Worm (Caenorhabditis elegans) whole organism, early embryonic: Measurements from ENCODE around the gene T05H10.1.
A peak's percentile ranks its signal among the peaks of the same experiment; 100 is the strongest.

Experiments
- B0310.2 ChIP-seq: sonication (generic microtip); optimal IDR thresholded peaks from 2 replicates; lab custom pipeline; 2016; ENCODE audit warnings: mild to moderate bottlenecking, missing genetic modification characterization, missing compliant biosample characterization
- F13C5.2 ChIP-seq: sonication (generic microtip); optimal IDR thresholded peaks from 2 replicates; lab custom pipeline; 2017; ENCODE audit warnings: mild to moderate bottlenecking, missing genetic modification characterization, inconsistent platforms, missing compliant biosample characterization
- aly-1 ChIP-seq: sonication (generic microtip); optimal IDR thresholded peaks from 2 replicates; lab custom pipeline; 2016; ENCODE audit warnings: missing genetic modification characterization, missing compliant biosample characterization
- ama-1 ChIP-seq: fragments of 150-350 bp; optimal IDR thresholded peaks from 2 replicates; lab custom pipeline; 2014
- ceh-13 ChIP-seq: fragments of 200-800 bp; sonication (Bioruptor generic); optimal IDR thresholded peaks from 2 replicates; lab custom pipeline; 2018; ENCODE audit warnings: mild to moderate bottlenecking, missing genetic modification characterization, missing compliant biosample characterization
- ceh-36 ChIP-seq: sonication (generic microtip); optimal IDR thresholded peaks from 2 replicates; lab custom pipeline; 2016; ENCODE audit warnings: missing genetic modification characterization, inconsistent platforms, missing compliant biosample characterization
- ets-7 ChIP-seq: sonication (generic microtip); optimal IDR thresholded peaks from 2 replicates; lab custom pipeline; 2016; ENCODE audit warnings: missing genotype, missing genetic modification characterization, missing compliant biosample characterization
- flt-1 ChIP-seq: fragments of 200-800 bp; sonication (Bioruptor generic); IDR thresholded peaks from 2 replicates; pipeline ENCODE4 v1.3.6; 2022; ENCODE audit warnings: missing genetic modification characterization, missing compliant biosample characterization
- hmbx-1 ChIP-seq: sonication (generic microtip); optimal IDR thresholded peaks from 2 replicates; lab custom pipeline; 2016; ENCODE audit warnings: mild to moderate bottlenecking, missing genetic modification characterization, missing compliant biosample characterization
- hmg-4 ChIP-seq: fragments of 200-800 bp; sonication (Bioruptor generic); optimal IDR thresholded peaks from 2 replicates; lab custom pipeline; 2018; ENCODE audit warnings: mild to moderate bottlenecking, missing genetic modification characterization, missing compliant biosample characterization
- hnd-1 ChIP-seq: sonication (generic microtip); optimal IDR thresholded peaks from 2 replicates; lab custom pipeline; 2016; ENCODE audit warnings: missing genetic modification characterization, missing compliant biosample characterization
- pes-1 ChIP-seq: fragments of 200-800 bp; sonication (Bioruptor generic); IDR thresholded peaks from 2 replicates; pipeline ENCODE4 v1.3.6; 2022; ENCODE audit warnings: missing genetic modification reagents, missing genetic modification characterization, missing compliant biosample characterization
- scrt-1 ChIP-seq: fragments of 200-800 bp; sonication (Bioruptor generic); IDR thresholded peaks from 2 replicates; pipeline ENCODE4 v1.3.6; 2022; ENCODE audit warnings: missing genetic modification characterization, missing compliant biosample characterization
- sea-1 ChIP-seq: fragments of 200-800 bp; sonication (Bioruptor generic); conservative IDR thresholded peaks from 2 replicates; pipeline ENCODE4 v1.3.6; 2022; ENCODE audit warnings: missing genetic modification characterization, missing compliant biosample characterization
- tbx-11 ChIP-seq: fragments of 200-800 bp; sonication (Bioruptor generic); IDR thresholded peaks from 2 replicates; pipeline ENCODE4 v1.3.6; 2022; ENCODE audit warnings: missing genetic modification characterization, missing compliant biosample characterization
- tbx-37 ChIP-seq: fragments of 200-800 bp; sonication (Bioruptor generic); conservative IDR thresholded peaks from 2 replicates; pipeline ENCODE4 v1.3.6; 2022; ENCODE audit warnings: missing genetic modification reagents, missing genetic modification characterization, missing compliant biosample characterization
- tra-4 ChIP-seq: sonication (generic microtip); optimal IDR thresholded peaks from 2 replicates; lab custom pipeline; 2017; ENCODE audit warnings: missing genetic modification characterization, missing compliant biosample characterization

T05H10.1 gene

ce11 chrII:8016167-8016566, 26.2 kb upstream of the T05H10.1 start:
- TF ChIP-seq B0310.2 (no peak), tbx-37 (GFP tag; lab: Robert Waterston, UW) (no peak), ets-7 (tag; lab: Kevin White, UChicago) (no peak), tra-4 (tag; lab: Kevin White, UChicago) (no peak), ceh-13 (GFP tag; lab: Kevin White, UChicago) (no peak), tbx-11 (no peak), aly-1 (no peak), hnd-1 (tag; lab: Kevin White, UChicago) (no peak), sea-1 (GFP tag; lab: Robert Waterston, UW) (no peak), hmbx-1 (tag; lab: Kevin White, UChicago) (no peak), F13C5.2 (tag; lab: Kevin White, UChicago) (no peak), ama-1 (lab: Kevin White, UChicago) (no peak), ceh-36 (tag; lab: Kevin White, UChicago) (no peak), pes-1 (GFP tag; lab: Robert Waterston, UW) (no peak), hmg-4 (GFP tag; lab: Kevin White, UChicago) (no peak), flt-1 (no peak)

DNA sequence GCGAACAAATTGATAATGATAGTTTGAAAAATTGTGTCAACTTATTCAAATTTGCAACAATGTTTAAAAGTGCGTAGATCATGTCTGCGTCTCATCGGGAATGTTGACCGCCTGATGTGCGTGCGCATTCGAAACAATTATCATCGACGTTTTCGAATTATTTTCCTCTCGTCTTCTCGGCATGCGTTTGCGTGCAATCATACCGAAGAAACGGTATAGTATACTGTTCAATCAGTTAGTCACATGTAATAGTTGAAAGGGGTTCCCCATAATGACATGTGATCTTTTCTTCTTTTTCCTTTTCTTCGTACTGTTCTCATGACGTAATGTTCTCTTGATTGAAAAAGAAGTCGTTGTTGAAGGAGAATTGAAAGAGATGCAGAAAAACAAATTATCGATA, 25.6 kb upstream of the T05H10.1 start:
- no peak for TF ChIP-seq ama-1 (lab: Kevin White, UChicago)
- no peak for TF ChIP-seq ceh-36 (tag; lab: Kevin White, UChicago)
- TF ChIP-seq F13C5.2 (tag; lab: Kevin White, UChicago) = no peak
- no peak for TF ChIP-seq pes-1 (GFP tag; lab: Robert Waterston, UW)
- no peak for TF ChIP-seq aly-1
- TF ChIP-seq tbx-37 (GFP tag; lab: Robert Waterston, UW) = no peak
- no peak for TF ChIP-seq hmbx-1 (tag; lab: Kevin White, UChicago)
- TF ChIP-seq scrt-1 = no peak
- no peak for TF ChIP-seq flt-1
- no peak for TF ChIP-seq tra-4 (tag; lab: Kevin White, UChicago)
- no peak for TF ChIP-seq tbx-11
- no peak for TF ChIP-seq ceh-13 (GFP tag; lab: Kevin White, UChicago)
- TF ChIP-seq ets-7 (tag; lab: Kevin White, UChicago) = no peak
- no peak for TF ChIP-seq hmg-4 (GFP tag; lab: Kevin White, UChicago)
- no peak for TF ChIP-seq B0310.2
- TF ChIP-seq hnd-1 (tag; lab: Kevin White, UChicago) = no peak
- TF ChIP-seq sea-1 (GFP tag; lab: Robert Waterston, UW) = no peak

DNA sequence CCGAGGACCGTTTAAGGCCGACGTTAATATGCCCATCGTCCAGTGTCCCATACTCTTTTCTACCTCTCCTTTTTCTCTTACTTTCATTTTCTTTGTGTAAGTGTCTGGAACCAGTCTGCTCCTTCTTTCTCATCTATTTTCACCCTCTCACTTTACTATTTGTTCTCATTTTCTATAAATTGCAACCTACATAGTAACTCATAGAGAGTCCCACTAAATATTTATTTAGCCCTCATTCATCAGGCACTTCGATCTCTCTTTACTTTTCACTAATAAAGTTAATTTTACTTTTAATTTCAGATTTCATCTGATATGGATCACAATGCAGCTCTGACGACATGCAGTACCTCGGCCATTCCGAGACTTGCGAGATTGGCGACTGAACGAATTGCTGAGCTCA, 25.0 kb upstream of the T05H10.1 start, which contains the start of gene zyg-11:
TSS of gene zyg-11 (plus strand) at position 301 of the 400 bp plus-strand sequence.
- no peak for TF ChIP-seq hnd-1 (tag; lab: Kevin White, UChicago)
- TF ChIP-seq pes-1 (GFP tag; lab: Robert Waterston, UW) = no peak
- TF ChIP-seq tbx-37 (GFP tag; lab: Robert Waterston, UW) = no peak
- no peak for TF ChIP-seq tra-4 (tag; lab: Kevin White, UChicago)
- no peak for TF ChIP-seq flt-1
- no peak for TF ChIP-seq B0310.2
- no peak for TF ChIP-seq ets-7 (tag; lab: Kevin White, UChicago)

- TF ChIP-seq ceh-13 (GFP tag; lab: Kevin White, UChicago) (no peak), pes-1 (GFP tag; lab: Robert Waterston, UW) (no peak), sea-1 (GFP tag; lab: Robert Waterston, UW) (no peak), B0310.2 (no peak), ama-1 (lab: Kevin White, UChicago) (no peak), tbx-11 (no peak), aly-1 (no peak), hmg-4 (GFP tag; lab: Kevin White, UChicago) (no peak), ets-7 (tag; lab: Kevin White, UChicago) (no peak), F13C5.2 (tag; lab: Kevin White, UChicago) (no peak), hnd-1 (tag; lab: Kevin White, UChicago) (no peak)
Observed at ce11 chrII:8020580-8021044, 21.8 kb upstream of the T05H10.1 start.

- TF ChIP-seq pes-1 (GFP tag; lab: Robert Waterston, UW) (no peak), hmg-4 (GFP tag; lab: Kevin White, UChicago) (no peak), tbx-11 (no peak), tra-4 (tag; lab: Kevin White, UChicago) (no peak), ceh-36 (tag; lab: Kevin White, UChicago) (no peak), hmbx-1 (tag; lab: Kevin White, UChicago) (no peak), sea-1 (GFP tag; lab: Robert Waterston, UW) (no peak), ets-7 (tag; lab: Kevin White, UChicago) (no peak), tbx-37 (GFP tag; lab: Robert Waterston, UW) (no peak), ama-1 (lab: Kevin White, UChicago) (no peak), flt-1 (no peak), aly-1 (no peak), scrt-1 (no peak), B0310.2 (no peak), ceh-13 (GFP tag; lab: Kevin White, UChicago) (no peak), hnd-1 (tag; lab: Kevin White, UChicago) (no peak), F13C5.2 (tag; lab: Kevin White, UChicago) (no peak)
Observed at ce11 chrII:8022461-8022860, 19.9 kb upstream of the T05H10.1 start, which contains the start of gene hda-2. Gene hda-2 (minus strand): TSS chrII:8022561.

DNA sequence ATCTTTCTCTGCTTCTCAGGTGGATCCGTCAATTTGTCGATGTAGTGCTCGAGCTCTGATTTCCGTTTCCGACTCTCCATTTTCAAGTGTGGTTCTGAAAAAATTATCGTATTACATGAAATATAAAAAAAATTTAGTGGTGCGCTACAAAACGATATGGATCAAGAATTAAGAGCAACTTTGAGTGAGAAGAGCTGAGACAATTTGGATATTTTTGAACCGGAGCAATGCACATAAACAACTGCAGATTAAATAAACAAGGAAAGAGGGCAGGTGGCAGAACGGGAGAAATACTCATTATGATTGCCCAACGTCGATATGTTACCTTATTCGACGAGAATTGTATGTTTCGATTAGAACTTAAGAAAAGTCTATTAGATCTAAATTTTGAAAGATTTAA, 14.7 kb upstream of the T05H10.1 start, which contains the start of gene swsn-7:
TSS of gene swsn-7 (minus strand) at position 101 of the 400 bp plus-strand sequence.
- TF ChIP-seq scrt-1 = no peak
- no peak for TF ChIP-seq hnd-1 (tag; lab: Kevin White, UChicago)
- TF ChIP-seq tbx-11 = no peak
- no peak for TF ChIP-seq ets-7 (tag; lab: Kevin White, UChicago)
- TF ChIP-seq aly-1 = no peak
- no peak for TF ChIP-seq tra-4 (tag; lab: Kevin White, UChicago)
- TF ChIP-seq B0310.2 = no peak

DNA sequence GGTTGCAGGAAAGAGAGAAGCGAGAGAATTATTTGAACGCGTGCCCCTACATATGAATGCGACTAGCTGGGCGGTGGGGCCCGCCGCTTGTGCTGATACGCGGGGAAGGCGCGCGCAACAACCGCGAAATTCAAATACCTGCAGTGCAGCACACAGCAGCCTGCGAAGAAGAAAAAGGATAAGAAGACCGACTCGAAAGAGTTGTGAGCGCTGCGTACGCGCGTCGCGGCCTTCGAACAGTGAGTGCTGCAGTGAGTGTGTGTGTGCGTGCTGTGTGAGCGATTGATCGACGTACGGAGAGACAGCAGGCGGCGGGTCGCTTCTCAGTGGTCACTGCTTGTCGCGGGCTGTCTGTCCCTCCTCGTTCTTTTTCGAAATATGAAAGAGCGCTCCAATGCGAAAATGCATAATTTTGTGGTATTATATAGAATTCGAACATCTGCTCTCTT, 14.1 kb upstream of the T05H10.1 start:
- TF ChIP-seq tra-4 (tag; lab: Kevin White, UChicago) (no peak), hmg-4 (GFP tag; lab: Kevin White, UChicago) (peak; percentile 95), flt-1 (no peak), aly-1 (peak; percentile 80), pes-1 (GFP tag; lab: Robert Waterston, UW) (peak; percentile 24; the same call in 1 of the 2 replicates), ceh-36 (tag; lab: Kevin White, UChicago) (no peak), tbx-11 (no peak), hmbx-1 (tag; lab: Kevin White, UChicago) (no peak), ets-7 (tag; lab: Kevin White, UChicago) (peak; percentile 35), scrt-1 (peak; percentile 59; the same call in 1 of the 2 replicates), sea-1 (GFP tag; lab: Robert Waterston, UW) (no peak; the same call in 1 of the 2 replicates), hnd-1 (tag; lab: Kevin White, UChicago) (no peak), F13C5.2 (tag; lab: Kevin White, UChicago) (peak; percentile 63), ama-1 (lab: Kevin White, UChicago) (no peak), tbx-37 (GFP tag; lab: Robert Waterston, UW) (no peak), ceh-13 (GFP tag; lab: Kevin White, UChicago) (no peak), B0310.2 (peak; percentile 26)
